Worm (Caenorhabditis elegans) whole organism, L4/young adult: Measurements from ENCODE around the gene F21H7.3.

Experiments
- W03F9.2 ChIP-seq: fragments of 150-350 bp; optimal IDR thresholded peaks from 2 replicates; lab custom pipeline; 2014; ENCODE audit warnings: missing biosample characterization, missing genetic modification characterization
- dao-5 ChIP-seq: sonication (generic microtip); optimal IDR thresholded peaks from 2 replicates; lab custom pipeline; 2016; ENCODE audit warnings: missing genotype, missing genetic modification characterization, moderate library complexity, missing compliant biosample characterization
- him-1 ChIP-seq: sonication (generic microtip); optimal IDR thresholded peaks from 2 replicates; lab custom pipeline; 2016; ENCODE audit warnings: missing genotype, missing genetic modification reagents, missing genetic modification characterization, missing compliant biosample characterization

The F21H7.3 gene

DNA sequence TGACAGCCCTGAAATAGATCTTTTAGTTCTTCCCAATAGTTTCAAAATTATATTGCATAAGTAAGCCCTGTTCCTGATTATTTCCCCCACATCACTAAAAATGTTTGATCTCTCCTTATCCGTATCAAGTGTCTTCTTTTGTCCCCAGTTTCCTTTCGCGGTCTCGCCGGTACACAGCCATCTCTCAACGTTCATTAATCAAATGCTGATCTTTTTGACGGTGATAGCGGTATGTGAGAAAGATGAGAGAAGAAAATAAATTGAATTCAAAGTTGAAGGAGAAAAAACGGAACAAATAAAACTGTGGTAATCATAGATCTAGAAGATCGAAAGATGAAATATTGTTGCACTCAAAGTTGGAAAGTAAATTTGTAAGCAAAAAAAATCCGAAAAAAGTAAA, 23.3 kb downstream of the F21H7.3 start:
- TF ChIP-seq dao-5, result no peak
- TF ChIP-seq him-1 (tag; lab: Kevin White, UChicago), result no peak
- no peak for TF ChIP-seq W03F9.2

- no peak for TF ChIP-seq W03F9.2
Observed at ce11 chrV:16210257-16211002, 24.6 kb downstream of the F21H7.3 start, which contains the start of gene F11A5.16. Gene F11A5.16, plus strand, starts transcription at chrV:16210952.

- no peak for TF ChIP-seq dao-5
- TF ChIP-seq W03F9.2, result no peak
- no peak for TF ChIP-seq him-1 (tag; lab: Kevin White, UChicago)
Observed at ce11 chrV:16209837-16210236, 25.2 kb downstream of the F21H7.3 start, which contains the start of gene oac-15. Gene oac-15, minus strand, starts transcription at chrV:16209937.

- TF ChIP-seq W03F9.2 (no peak), him-1 (tag; lab: Kevin White, UChicago) (no peak), dao-5 (no peak)
Observed at ce11 chrV:16204888-16205287, 30.1 kb downstream of the F21H7.3 start, which contains the start of gene irld-26. Gene irld-26, plus strand, starts transcription at chrV:16205188.

DNA sequence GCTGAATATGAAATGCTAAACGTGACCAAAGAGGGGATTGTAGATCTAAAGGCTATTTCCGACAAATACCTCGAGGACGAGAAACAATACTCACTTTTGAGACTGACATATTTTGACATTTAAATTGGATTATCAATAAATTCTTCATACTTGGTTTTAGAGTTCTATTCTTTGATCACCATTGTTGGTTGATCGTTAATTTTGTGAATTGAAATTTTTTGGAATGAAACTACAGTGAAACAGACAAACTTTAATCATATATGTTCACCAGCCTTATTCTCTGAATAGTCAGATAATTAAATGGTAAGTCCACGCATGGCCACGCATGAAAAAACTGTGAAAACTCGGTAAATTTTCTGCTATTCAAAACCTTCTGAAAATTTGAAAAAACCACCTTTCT, 32.4 kb downstream of the F21H7.3 start, which contains the start of gene F11A5.18:
F11A5.18 (plus strand) TSS at position 301 of the 400 bp plus-strand sequence.
- TF ChIP-seq W03F9.2 (no peak), dao-5 (no peak), him-1 (tag; lab: Kevin White, UChicago) (no peak)

ce11 chrV:16201730-16202129, 33.3 kb downstream of the F21H7.3 start, which contains the start of gene F11A5.17:
Gene F11A5.17, plus strand, starts transcription at chrV:16202030.
- TF ChIP-seq dao-5 (no peak), him-1 (tag; lab: Kevin White, UChicago) (no peak), W03F9.2 (no peak)

ce11 chrV:16198016-16198415, 37.0 kb downstream of the F21H7.3 start, which contains the start of gene F11A5.5:
Gene F11A5.5, plus strand, starts transcription at chrV:16198316.
- no peak for TF ChIP-seq him-1 (tag; lab: Kevin White, UChicago)
- TF ChIP-seq W03F9.2, result no peak
- no peak for TF ChIP-seq dao-5

- no peak for TF ChIP-seq him-1 (tag; lab: Kevin White, UChicago)
- TF ChIP-seq dao-5, result no peak
- TF ChIP-seq W03F9.2, result no peak
Observed at ce11 chrV:16195379-16195778, 39.7 kb downstream of the F21H7.3 start, which contains the start of gene rabr-3. Gene rabr-3, plus strand, starts transcription at chrV:16195679.

- TF ChIP-seq W03F9.2, result no peak
- no peak for TF ChIP-seq him-1 (tag; lab: Kevin White, UChicago)
- TF ChIP-seq dao-5, result no peak
Observed at ce11 chrV:16194639-16195038, 40.4 kb downstream of the F21H7.3 start, which contains the start of gene rabr-4. Gene rabr-4, plus strand, starts transcription at chrV:16194939.

DNA sequence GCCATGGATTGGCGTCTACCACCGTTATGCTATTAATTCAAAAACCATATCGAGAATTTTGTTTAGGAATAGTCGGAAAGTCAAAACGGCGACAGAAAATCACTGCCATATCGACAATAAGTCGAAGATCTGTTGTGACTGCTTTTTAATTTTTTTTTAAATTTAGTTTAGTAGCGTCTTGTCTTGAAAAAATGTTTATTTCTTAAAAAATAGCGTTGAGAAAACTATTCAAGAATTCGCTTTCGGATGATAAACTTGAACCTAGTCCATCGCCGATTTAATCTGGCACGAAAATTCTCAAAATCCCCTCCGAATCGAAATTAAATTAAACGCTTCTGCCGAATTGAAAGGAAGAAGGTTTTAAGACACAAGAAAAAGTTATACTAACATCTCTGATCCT, 42.9 kb downstream of the F21H7.3 start, which contains the start of gene srh-279:
srh-279 (plus strand) TSS at position 301 of the 400 bp plus-strand sequence.
- TF ChIP-seq W03F9.2 (no peak), dao-5 (no peak), him-1 (tag; lab: Kevin White, UChicago) (no peak)

- TF ChIP-seq dao-5 (no peak), him-1 (tag; lab: Kevin White, UChicago) (no peak), W03F9.2 (no peak)
Observed at ce11 chrV:16190485-16190884, 44.5 kb downstream of the F21H7.3 start, which contains the start of gene srh-281. Gene srh-281, plus strand, starts transcription at chrV:16190785.

ce11 chrV:16183357-16183756, 51.7 kb downstream of the F21H7.3 start, which contains the start of gene srz-14:
Gene srz-14, plus strand, starts transcription at chrV:16183657.
- TF ChIP-seq him-1 (tag; lab: Kevin White, UChicago), result no peak
- no peak for TF ChIP-seq W03F9.2
- no peak for TF ChIP-seq dao-5

- TF ChIP-seq W03F9.2, result no peak
- TF ChIP-seq dao-5, result no peak
- TF ChIP-seq him-1 (tag; lab: Kevin White, UChicago), result no peak
Observed at ce11 chrV:16182918-16183317, 52.1 kb downstream of the F21H7.3 start, which contains the start of gene srh-277. Gene srh-277, plus strand, starts transcription at chrV:16183218.
